Fruit fly (Drosophila melanogaster) whole organism, embryonic: Measurements from ENCODE around the gene CG7016.

Source experiments
- BEAF-32 ChIP-seq: fragments of 200-800 bp; sonication (Bioruptor generic); optimal IDR thresholded peaks from 3 replicates; lab custom pipeline; 2017; ENCODE audit warnings: missing biosample characterization, missing genetic modification characterization, mild to moderate bottlenecking, moderate library complexity, missing genetic modification reagents
- CG10366 ChIP-seq: fragments of 200-800 bp; sonication (Bioruptor generic); IDR thresholded peaks from 2 replicates; pipeline ENCODE4 v1.3.6; 2022; ENCODE audit warnings: missing biosample characterization, missing genetic modification characterization
- CG10565 ChIP-seq: fragments of 200-800 bp; sonication (Bioruptor generic); optimal IDR thresholded peaks from 3 replicates; lab custom pipeline; 2016; ENCODE audit warnings: missing biosample characterization, mild to moderate bottlenecking, missing genetic modification characterization
- CG10654 ChIP-seq: fragments of 200-800 bp; sonication (Bioruptor generic); optimal IDR thresholded peaks from 2 replicates; lab custom pipeline; 2016; ENCODE audit warnings: missing biosample characterization, missing genetic modification characterization
- CG11695 ChIP-seq: fragments of 200-800 bp; sonication (Bioruptor generic); IDR thresholded peaks from 3 replicates; pipeline ENCODE4 v1.3.6; 2022; ENCODE audit warnings: missing biosample characterization, missing genetic modification characterization
- CG12942 ChIP-seq: fragments of 200-800 bp; sonication (Bioruptor generic); optimal IDR thresholded peaks from 3 replicates; lab custom pipeline; 2016; ENCODE audit warnings: missing biosample characterization, missing genetic modification characterization
- CG14014 ChIP-seq: fragments of 200-800 bp; sonication (Bioruptor generic); IDR thresholded peaks from 2 replicates; pipeline ENCODE4 v1.3.6; 2022; ENCODE audit warnings: missing biosample characterization, missing genetic modification characterization
- CG15514 ChIP-seq: fragments of 200-800 bp; sonication (Bioruptor generic); optimal IDR thresholded peaks from 3 replicates; lab custom pipeline; 2017; ENCODE audit warnings: missing biosample characterization, missing genetic modification characterization, mild to moderate bottlenecking, moderate library complexity, missing genetic modification reagents
- CG30020 ChIP-seq: fragments of 200-800 bp; optimal IDR thresholded peaks from 2 replicates; lab custom pipeline; 2019; ENCODE audit warnings: missing biosample characterization, mild to moderate bottlenecking, missing genetic modification characterization, moderate library complexity
- CG34422 ChIP-seq: fragments of 200-800 bp; sonication (Bioruptor generic); IDR thresholded peaks from 3 replicates; pipeline ENCODE4 v1.3.6; 2022; ENCODE audit warnings: missing biosample characterization, missing genetic modification characterization
- CG6272 ChIP-seq: fragments of 200-800 bp; sonication (Bioruptor generic); IDR thresholded peaks from 2 replicates; pipeline ENCODE4 v1.3.6; 2022; ENCODE audit warnings: missing biosample characterization, missing genetic modification characterization
- CG6683 ChIP-seq: fragments of 200-800 bp; sonication (Bioruptor generic); optimal IDR thresholded peaks from 2 replicates; lab custom pipeline; 2017; ENCODE audit warnings: missing biosample characterization, mild to moderate bottlenecking, missing genetic modification characterization, missing genetic modification reagents
- CG6854 ChIP-seq: fragments of 200-800 bp; sonication (Bioruptor generic); optimal IDR thresholded peaks from 3 replicates; lab custom pipeline; 2017; ENCODE audit warnings: missing biosample characterization, mild to moderate bottlenecking, missing genetic modification characterization
- CG7271 ChIP-seq: fragments of 200-800 bp; sonication (Bioruptor generic); optimal IDR thresholded peaks from 2 replicates; lab custom pipeline; 2018; ENCODE audit warnings: missing biosample characterization, mild to moderate bottlenecking, missing genetic modification characterization, moderate library complexity
- CG9797 ChIP-seq: fragments of 200-800 bp; sonication (Bioruptor generic); optimal IDR thresholded peaks from 3 replicates; lab custom pipeline; 2018; ENCODE audit warnings: missing biosample characterization, mild to moderate bottlenecking, missing genetic modification characterization
- CG9932 ChIP-seq: fragments of 200-800 bp; sonication (Bioruptor generic); IDR thresholded peaks from 2 replicates; pipeline ENCODE4 v1.3.6; 2022; ENCODE audit warnings: missing biosample characterization, missing genetic modification characterization
- CHES-1-like ChIP-seq: fragments of 200-800 bp; sonication (Bioruptor generic); optimal IDR thresholded peaks from 2 replicates; lab custom pipeline; 2016; ENCODE audit warnings: missing biosample characterization, missing genetic modification characterization
- Dp ChIP-seq: fragments of 200-800 bp; sonication (Bioruptor generic); optimal IDR thresholded peaks from 2 replicates; lab custom pipeline; 2018; ENCODE audit warnings: missing biosample characterization, mild to moderate bottlenecking, missing genetic modification characterization, moderate library complexity
- Dref ChIP-seq: fragments of 200-800 bp; sonication (Bioruptor generic); IDR thresholded peaks from 2 replicates; pipeline ENCODE4 v1.3.6; 2022; ENCODE audit warnings: missing biosample characterization, missing genetic modification characterization
- E2f2 ChIP-seq: fragments of 200-800 bp; sonication (Bioruptor generic); IDR thresholded peaks from 2 replicates; pipeline ENCODE4 v1.3.6; 2022; ENCODE audit warnings: missing biosample characterization, missing genetic modification characterization
- Hey ChIP-seq: fragments of 200-800 bp; sonication (Bioruptor generic); optimal IDR thresholded peaks from 3 replicates; lab custom pipeline; 2018; ENCODE audit warnings: missing biosample characterization, mild to moderate bottlenecking, missing genetic modification characterization
- Kr ChIP-seq: fragments of 200-800 bp; sonication (Bioruptor generic); optimal IDR thresholded peaks from 2 replicates; lab custom pipeline; 2017; ENCODE audit warnings: missing biosample characterization, mild to moderate bottlenecking, missing genetic modification characterization
- MESR4 ChIP-seq: fragments of 200-800 bp; sonication (Bioruptor generic); optimal IDR thresholded peaks from 2 replicates; lab custom pipeline; 2018; ENCODE audit warnings: missing biosample characterization, mild to moderate bottlenecking, missing genetic modification characterization, moderate library complexity
- Max ChIP-seq: fragments of 200-800 bp; sonication (Bioruptor generic); optimal IDR thresholded peaks from 2 replicates; lab custom pipeline; 2016; ENCODE audit warnings: missing biosample characterization, mild to moderate bottlenecking, missing genetic modification characterization
- Med ChIP-seq: fragments of 200-800 bp; sonication (Bioruptor generic); peaks from one replicate; lab custom pipeline; 2016; ENCODE audit warnings: missing biosample characterization, missing genetic modification characterization, mild to moderate bottlenecking, inconsistent platforms, moderate library complexity
- Nf-YC ChIP-seq: fragments of 200-800 bp; optimal IDR thresholded peaks from 3 replicates; lab custom pipeline; 2019; ENCODE audit warnings: missing biosample characterization, mild to moderate bottlenecking, missing genetic modification characterization, moderate library complexity
- TFAM ChIP-seq: fragments of 200-800 bp; sonication (Bioruptor generic); optimal IDR thresholded peaks from 2 replicates; lab custom pipeline; 2017; ENCODE audit warnings: missing biosample characterization, missing genetic modification characterization, inconsistent platforms
- Xbp1 ChIP-seq: fragments of 200-800 bp; sonication (Bioruptor generic); optimal IDR thresholded peaks from 3 replicates; lab custom pipeline; 2016; ENCODE audit warnings: missing biosample characterization, mild to moderate bottlenecking, missing genetic modification characterization
- Xrp1 ChIP-seq: fragments of 200-800 bp; sonication (Bioruptor generic); IDR thresholded peaks from 2 replicates; pipeline ENCODE4 v1.3.6; 2022; ENCODE audit warnings: missing biosample characterization, missing genetic modification characterization
- YL-1 ChIP-seq: fragments of 200-800 bp; sonication (Bioruptor generic); optimal IDR thresholded peaks from 3 replicates; lab custom pipeline; 2017; ENCODE audit warnings: missing biosample characterization, mild to moderate bottlenecking, missing genetic modification characterization
- az2 ChIP-seq: fragments of 200-800 bp; sonication (Bioruptor generic); optimal IDR thresholded peaks from 3 replicates; lab custom pipeline; 2016; ENCODE audit warnings: missing biosample characterization, missing genetic modification characterization
- bigmax ChIP-seq: fragments of 200-800 bp; sonication (Bioruptor generic); optimal IDR thresholded peaks from 2 replicates; lab custom pipeline; 2018; ENCODE audit warnings: missing biosample characterization, mild to moderate bottlenecking, missing genetic modification characterization
- cad ChIP-seq: fragments of >200 bp; optimal IDR thresholded peaks from 2 replicates; lab custom pipeline; 2017; ENCODE audit warnings: missing biosample characterization, missing genetic modification characterization
- chn ChIP-seq: fragments of 200-800 bp; sonication (Bioruptor generic); optimal IDR thresholded peaks from 2 replicates; lab custom pipeline; 2016; ENCODE audit warnings: missing biosample characterization, missing genetic modification characterization
- ewg ChIP-seq: fragments of 200-800 bp; sonication (Bioruptor generic); optimal IDR thresholded peaks from 3 replicates; lab custom pipeline; 2017; ENCODE audit warnings: mild to moderate bottlenecking, missing biosample characterization, missing genetic modification reagents, missing genetic modification characterization
- gsb ChIP-seq: fragments of 200-800 bp; sonication (Bioruptor generic); IDR thresholded peaks from 2 replicates; pipeline ENCODE4 v1.3.6; 2022; ENCODE audit warnings: missing biosample characterization, missing genetic modification characterization
- knrl ChIP-seq: fragments of 200-800 bp; sonication (Bioruptor generic); IDR thresholded peaks from 3 replicates; pipeline ENCODE4 v1.3.6; 2022; ENCODE audit warnings: missing biosample characterization, missing genetic modification characterization; ENCODE audit not compliant: partially characterized antibody
- nerfin-1 ChIP-seq: fragments of 200-800 bp; sonication (Bioruptor generic); optimal IDR thresholded peaks from 3 replicates; lab custom pipeline; 2019; ENCODE audit warnings: missing biosample characterization, mild to moderate bottlenecking, missing genetic modification characterization, moderate library complexity
- onecut ChIP-seq: fragments of 200-800 bp; sonication (Bioruptor generic); IDR thresholded peaks from 2 replicates; pipeline ENCODE4 v1.3.6; 2022; ENCODE audit warnings: missing biosample characterization, missing genetic modification characterization
- phol ChIP-seq: fragments of 200-800 bp; sonication (Bioruptor generic); optimal IDR thresholded peaks from 3 replicates; lab custom pipeline; 2018; ENCODE audit warnings: missing biosample characterization, mild to moderate bottlenecking, missing genetic modification characterization, moderate library complexity
- pzg ChIP-seq: fragments of 200-800 bp; sonication (Bioruptor generic); optimal IDR thresholded peaks from 3 replicates; lab custom pipeline; 2018; ENCODE audit warnings: missing biosample characterization, mild to moderate bottlenecking, missing genetic modification characterization, moderate library complexity
- sens ChIP-seq: fragments of 200-800 bp; sonication (Bioruptor generic); peaks from one replicate; lab custom pipeline; 2016; ENCODE audit warnings: missing biosample characterization, missing genetic modification characterization
- sim ChIP-seq: fragments of 200-800 bp; sonication (Bioruptor generic); IDR thresholded peaks from 2 replicates; pipeline ENCODE4 v1.3.6; 2022; ENCODE audit warnings: missing biosample characterization, missing genetic modification characterization
- sisA ChIP-seq: fragments of 200-800 bp; sonication (Bioruptor generic); IDR thresholded peaks from 2 replicates; pipeline ENCODE4 v1.3.6; 2022; ENCODE audit warnings: missing biosample characterization, missing genetic modification characterization
- slbo ChIP-seq: fragments of 200-800 bp; sonication (Bioruptor generic); IDR thresholded peaks from 2 replicates; pipeline ENCODE4 v1.3.6; 2022; ENCODE audit warnings: missing biosample characterization, missing genetic modification characterization
- tgo ChIP-seq: fragments of 200-800 bp; sonication (Bioruptor generic); IDR thresholded peaks from 3 replicates; pipeline ENCODE4 v1.3.6; 2022; ENCODE audit warnings: missing biosample characterization, missing genetic modification characterization
- unc-4 ChIP-seq: fragments of 200-800 bp; sonication (Bioruptor generic); IDR thresholded peaks from 2 replicates; pipeline ENCODE4 v1.3.6; 2022; ENCODE audit warnings: missing biosample characterization, missing genetic modification characterization; ENCODE audit not compliant: partially characterized antibody
- vvl ChIP-seq: fragments of 200-800 bp; sonication (Bioruptor generic); IDR thresholded peaks from 2 replicates; pipeline ENCODE4 v1.3.6; 2022; ENCODE audit warnings: missing biosample characterization, missing genetic modification characterization
- zen ChIP-seq: fragments of 200-800 bp; sonication (Bioruptor generic); optimal IDR thresholded peaks from 3 replicates; lab custom pipeline; 2018; ENCODE audit warnings: missing biosample characterization, mild to moderate bottlenecking, missing genetic modification characterization, moderate library complexity

CG7016 gene

DNA sequence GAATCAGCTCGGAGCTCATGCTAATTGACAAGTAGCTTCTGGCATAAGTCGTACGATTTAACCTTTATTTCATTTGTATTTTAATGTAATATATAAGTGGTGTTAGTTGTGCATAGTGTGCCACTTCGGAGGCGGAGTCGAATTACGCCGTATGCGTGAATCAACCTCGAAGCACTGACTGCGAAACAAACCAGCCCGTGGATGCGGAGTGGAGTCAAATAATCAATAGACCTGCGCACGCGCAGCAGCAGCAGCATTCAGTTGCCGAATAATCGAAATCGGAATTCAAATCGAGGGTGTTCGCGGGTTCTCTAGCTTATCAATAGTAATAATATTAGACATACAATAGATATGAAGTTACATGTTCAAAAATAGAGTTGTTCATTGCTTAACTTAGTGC is 34.5 kb upstream of the CG7016 start, which contains the start of gene RabX4:
TSS of gene RabX4 (minus strand) at position 176 of the 400 bp plus-strand sequence.
- no peak for TF ChIP-seq CG7271 (tag; lab: Kevin White, UChicago)
- TF ChIP-seq pzg (GFP tag; lab: Kevin White, UChicago) = peak; percentile 22
- peak; percentile 30 for TF ChIP-seq nerfin-1 (tag; lab: Kevin White, UChicago)
- peak; percentile 48 for TF ChIP-seq Dref (GFP tag; lab: Robert Waterston, UW)
- peak; percentile 48 for TF ChIP-seq Dp (GFP tag; lab: Kevin White, UChicago)
- peak; percentile 1 for TF ChIP-seq MESR4 (GFP tag; lab: Kevin White, UChicago)
- peak; percentile 59 for TF ChIP-seq E2f2 (GFP tag; lab: Robert Waterston, UW)
- no peak for TF ChIP-seq sisA (GFP tag; lab: Robert Waterston, UW)
- TF ChIP-seq CG14014 (GFP tag; lab: Robert Waterston, UW) = no peak
- peak; percentile 6; the same call in 1 of the 3 replicates for TF ChIP-seq CG11695 (GFP tag; lab: Robert Waterston, UW)
- no peak for TF ChIP-seq bigmax (GFP tag; lab: Kevin White, UChicago)
- no peak for TF ChIP-seq unc-4 (GFP tag; lab: Robert Waterston, UW)
- TF ChIP-seq onecut (GFP tag; lab: Robert Waterston, UW) = peak; percentile 100
- TF ChIP-seq chn (GFP tag; lab: Kevin White, UChicago) = no peak
- peak; percentile 42 for TF ChIP-seq YL-1 (GFP tag; lab: Kevin White, UChicago)
- no peak for TF ChIP-seq gsb (GFP tag; lab: Robert Waterston, UW)
- no peak for TF ChIP-seq Nf-YC (tag; lab: Kevin White, UChicago)
- TF ChIP-seq knrl (GFP tag; lab: Robert Waterston, UW) = no peak
- peak; percentile 70 for TF ChIP-seq sens (GFP tag; lab: Kevin White, UChicago)
- peak; percentile 13 for TF ChIP-seq CG15514 (GFP tag; lab: Kevin White, UChicago)
- TF ChIP-seq CG10565 (GFP tag; lab: Kevin White, UChicago) = no peak
- no peak for TF ChIP-seq Kr
- peak; percentile 53 for TF ChIP-seq Med (GFP tag; lab: Kevin White, UChicago)
- TF ChIP-seq ewg (GFP tag; lab: Kevin White, UChicago) = peak; percentile 99
- TF ChIP-seq CG10654 (GFP tag; lab: Kevin White, UChicago) = no peak

DNA sequence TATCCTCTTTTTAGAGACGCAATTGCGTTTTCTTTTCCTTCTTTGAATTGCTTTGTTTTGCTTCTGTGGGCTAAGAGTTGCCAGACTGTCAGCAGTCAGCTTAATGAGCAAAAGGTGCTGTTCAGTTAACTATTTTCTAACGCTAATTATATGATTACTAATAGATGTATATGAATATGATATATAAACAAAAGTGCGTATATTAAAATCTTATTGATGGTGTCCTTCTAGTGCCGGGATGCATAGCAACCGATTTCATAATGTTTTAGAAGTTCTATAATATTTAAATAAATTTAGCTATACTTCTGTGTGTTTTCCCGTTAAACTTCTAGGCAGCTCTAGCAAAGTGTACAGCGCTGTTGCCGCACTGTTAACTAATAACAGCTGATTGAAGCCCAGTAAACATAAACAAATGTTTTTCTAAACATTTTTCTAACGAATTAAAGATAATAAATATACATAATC is 32.8 kb upstream of the CG7016 start, which contains the start of the genes Kaz and CG43273:
TSS of gene Kaz (minus strand) at position 73 of the 465 bp plus-strand sequence.
TSS of gene CG43273 (plus strand) at position 415 of the 465 bp plus-strand sequence.
- TF ChIP-seq CG6272 (peak; percentile 40; the same call in 1 of the 2 replicates), phol (tag; lab: Kevin White, UChicago) (peak; percentile 76), zen (tag; lab: Kevin White, UChicago) (peak; percentile 93), CG9797 (GFP tag; lab: Kevin White, UChicago) (no peak), CG7271 (tag; lab: Kevin White, UChicago) (peak; percentile 2), CG12942 (GFP tag; lab: Kevin White, UChicago) (peak; percentile 40), CG10366 (GFP tag; lab: Robert Waterston, UW) (peak; percentile 49; the same call in 1 of the 2 replicates), CG34422 (GFP tag; lab: Robert Waterston, UW) (0 out of 3 replicates have a peak, but pooled peaks have one; percentile 52), CG6683 (GFP tag; lab: Kevin White, UChicago) (no peak), Hey (no peak), TFAM (no peak), pzg (GFP tag; lab: Kevin White, UChicago) (peak; percentile 35), CG30020 (tag; lab: Kevin White, UChicago) (peak; percentile 68), az2 (GFP tag; lab: Kevin White, UChicago) (peak; percentile 55), Max (GFP tag; lab: Kevin White, UChicago) (peak; percentile 56), Xbp1 (GFP tag; lab: Kevin White, UChicago) (peak; percentile 75), CHES-1-like (GFP tag; lab: Kevin White, UChicago) (no peak), slbo (GFP tag; lab: Robert Waterston, UW) (peak; percentile 71), nerfin-1 (tag; lab: Kevin White, UChicago) (no peak), tgo (GFP tag; lab: Robert Waterston, UW) (peak; percentile 26; the same call in 1 of the 3 replicates), BEAF-32 (GFP tag; lab: Kevin White, UChicago) (peak; percentile 27), Xrp1 (peak; percentile 40; the same call in 1 of the 2 replicates), CG9932 (GFP tag; lab: Robert Waterston, UW) (peak; percentile 78), cad (GFP tag; lab: Kevin White, UChicago) (no peak), CG6854 (GFP tag; lab: Kevin White, UChicago) (peak; percentile 11), sim (GFP tag; lab: Robert Waterston, UW) (no peak), Dp (GFP tag; lab: Kevin White, UChicago) (peak; percentile 1), vvl (GFP tag; lab: Robert Waterston, UW) (peak; percentile 69)
